Fruit fly (Drosophila melanogaster): ENCODE results near the gene r2d2.
A peak's percentile ranks its signal among the peaks of the same experiment; 100 is the strongest.

DNA sequence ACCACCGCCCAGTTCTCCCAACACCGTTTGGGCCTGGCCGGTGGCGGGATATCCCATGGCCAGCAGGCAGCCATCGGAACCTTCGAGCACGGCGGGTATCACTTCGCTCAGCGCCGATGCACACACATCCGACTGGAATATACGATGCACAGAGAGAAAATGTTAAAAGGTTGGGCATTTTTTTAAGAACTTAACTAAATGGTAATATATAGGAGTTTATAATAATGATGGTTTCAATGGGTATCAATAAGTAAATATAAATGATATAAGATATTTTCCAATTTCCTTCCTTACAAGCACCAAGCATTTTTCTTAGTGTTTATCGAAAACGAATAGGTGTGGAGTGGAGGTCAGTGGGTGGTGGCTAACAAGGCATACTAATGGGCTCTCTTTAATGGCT lies 51.7 kb downstream of the r2d2 start:
- TF ChIP-seq CG8159 (tag; optimal IDR thresholded peaks at IDR 0.05) (peak; percentile 0), rn (GFP tag; IDR thresholded peaks at IDR 0.05) (no peak), EcR (GFP tag; optimal IDR thresholded peaks at IDR 0.05) (no peak), CG9948 (tag; optimal IDR thresholded peaks at IDR 0.05) (no peak), gl (tag; optimal IDR thresholded peaks at IDR 0.05) (no peak), CG10348 (GFP tag; IDR thresholded peaks at IDR 0.05) (no peak), CG17806 (tag; optimal IDR thresholded peaks at IDR 0.05) (peak; percentile 2), CG4496 (GFP tag; IDR thresholded peaks at IDR 0.05) (no peak), CG8301 (tag; optimal IDR thresholded peaks at IDR 0.05) (no peak)
